Worm (Caenorhabditis elegans): Measurements from ENCODE around the gene skr-19.

DNA sequence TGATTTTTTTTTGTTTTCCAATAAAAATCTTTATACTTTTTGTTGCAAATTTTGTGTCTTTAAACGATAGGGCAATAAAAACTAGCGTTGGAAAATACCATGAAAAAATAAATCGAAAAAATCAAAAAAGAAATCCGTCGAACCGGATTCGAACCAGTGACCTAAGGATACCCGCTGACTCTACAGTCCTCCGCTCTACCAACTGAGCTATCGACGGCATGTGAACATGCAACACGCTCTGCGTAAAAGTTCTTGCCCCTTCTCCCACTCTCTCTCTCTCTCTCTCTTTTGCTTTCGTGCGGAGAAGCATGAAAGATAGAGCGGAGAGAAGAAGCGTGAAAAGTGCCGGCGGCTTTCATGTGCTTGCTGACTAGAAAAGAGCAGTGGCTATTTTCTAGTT, 40.0 kb upstream of the skr-19 start:
- TF ChIP-seq unc-62 (GFP tag; optimal IDR thresholded peaks at IDR 0.05) (no peak), ztf-11 (tag; optimal IDR thresholded peaks at IDR 0.05) (no peak)
